Worm (Caenorhabditis elegans) whole organism, mixed stage, embryonic: Measurements from ENCODE around the gene F38H4.3.

ENCODE experiments used
- bed-3 ChIP-seq: fragments of 200-800 bp; sonication (Bioruptor generic); optimal IDR thresholded peaks from 3 replicates; lab custom pipeline; 2018; ENCODE audit warnings: mild to moderate bottlenecking, missing genetic modification characterization, moderate library complexity, missing compliant biosample characterization
- blmp-1 ChIP-seq: fragments of 150-350 bp; optimal IDR thresholded peaks from 2 replicates; lab custom pipeline; 2014; ENCODE audit warnings: missing biosample characterization, missing genetic modification characterization
- ceh-39 ChIP-seq: fragments of 150-350 bp; optimal IDR thresholded peaks from 2 replicates; lab custom pipeline; 2014; ENCODE audit warnings: missing biosample characterization, missing genetic modification characterization
- ceh-43 ChIP-seq: fragments of 200-800 bp; sonication (Bioruptor generic); optimal IDR thresholded peaks from 2 replicates; lab custom pipeline; 2018; ENCODE audit warnings: mild to moderate bottlenecking, missing genetic modification characterization, moderate library complexity, missing compliant biosample characterization
- ceh-83 ChIP-seq: fragments of 200-800 bp; sonication (Bioruptor generic); optimal IDR thresholded peaks from 2 replicates; lab custom pipeline; 2018; ENCODE audit warnings: mild to moderate bottlenecking, missing genetic modification characterization, missing compliant biosample characterization
- ces-1 ChIP-seq: fragments of 150-350 bp; optimal IDR thresholded peaks from 2 replicates; lab custom pipeline; 2014; ENCODE audit warnings: missing biosample characterization, missing genetic modification reagents, missing genetic modification characterization
- cnd-1 ChIP-seq: fragments of 200-800 bp; sonication (Bioruptor generic); optimal IDR thresholded peaks from 2 replicates; lab custom pipeline; 2018; ENCODE audit warnings: mild to moderate bottlenecking, missing genetic modification characterization, missing compliant biosample characterization
- drap-1 ChIP-seq: fragments of 200-800 bp; sonication (Bioruptor generic); optimal IDR thresholded peaks from 3 replicates; lab custom pipeline; 2018; ENCODE audit warnings: mild to moderate bottlenecking, missing genetic modification characterization, missing compliant biosample characterization
- elt-1 ChIP-seq: sonication (generic microtip); optimal IDR thresholded peaks from 2 replicates; lab custom pipeline; 2017; ENCODE audit warnings: missing genetic modification characterization, mild to moderate bottlenecking, missing compliant biosample characterization, antibody characterized with exemption, moderate library complexity, borderline replicate concordance; ENCODE audit not compliant: insufficient read depth
- elt-3 ChIP-seq: fragments of 150-350 bp; optimal IDR thresholded peaks from 2 replicates; lab custom pipeline; 2014; ENCODE audit warnings: missing biosample characterization, missing genetic modification characterization
- flh-1 ChIP-seq: fragments of 200-800 bp; sonication (Bioruptor generic); optimal IDR thresholded peaks from 2 replicates; lab custom pipeline; 2018; ENCODE audit warnings: mild to moderate bottlenecking, missing genetic modification characterization, moderate library complexity, missing compliant biosample characterization
- ham-2 ChIP-seq: fragments of 200-800 bp; sonication (Bioruptor generic); optimal IDR thresholded peaks from 2 replicates; lab custom pipeline; 2018; ENCODE audit warnings: mild to moderate bottlenecking, missing genetic modification characterization, missing compliant biosample characterization
- hlh-1 ChIP-seq: fragments of 150-350 bp; optimal IDR thresholded peaks from 2 replicates; lab custom pipeline; 2014; ENCODE audit warnings: missing biosample characterization, missing genetic modification reagents, missing genetic modification characterization
- lin-13 ChIP-seq: fragments of 150-350 bp; optimal IDR thresholded peaks from 2 replicates; lab custom pipeline; 2014; ENCODE audit warnings: missing biosample characterization, missing genetic modification characterization
- lin-32 ChIP-seq: fragments of 200-800 bp; sonication (Bioruptor generic); optimal IDR thresholded peaks from 2 replicates; lab custom pipeline; 2018; ENCODE audit warnings: mild to moderate bottlenecking, missing genetic modification characterization, missing compliant biosample characterization
- lsy-2 ChIP-seq: fragments of 150-350 bp; optimal IDR thresholded peaks from 2 replicates; lab custom pipeline; 2014; ENCODE audit warnings: missing biosample characterization, missing genetic modification characterization
- mab-5 ChIP-seq: fragments of 150-350 bp; optimal IDR thresholded peaks from 2 replicates; lab custom pipeline; 2014; ENCODE audit warnings: missing biosample characterization, missing genetic modification characterization
- mep-1 ChIP-seq: fragments of 150-350 bp; optimal IDR thresholded peaks from 2 replicates; lab custom pipeline; 2017; ENCODE audit warnings: missing biosample characterization, missing genetic modification reagents, missing genetic modification characterization, inconsistent platforms
- mls-2 ChIP-seq: sonication (generic microtip); optimal IDR thresholded peaks from 2 replicates; lab custom pipeline; 2016; ENCODE audit warnings: mild to moderate bottlenecking, missing genetic modification characterization, moderate library complexity, missing compliant biosample characterization
- nhr-12 ChIP-seq: fragments of 150-350 bp; optimal IDR thresholded peaks from 2 replicates; lab custom pipeline; 2014; ENCODE audit warnings: missing biosample characterization, missing genetic modification characterization
- nhr-2 ChIP-seq: fragments of 150-350 bp; optimal IDR thresholded peaks from 2 replicates; lab custom pipeline; 2014; ENCODE audit warnings: missing biosample characterization, missing genetic modification characterization
- nhr-28 ChIP-seq: fragments of 150-350 bp; optimal IDR thresholded peaks from 2 replicates; lab custom pipeline; 2014; ENCODE audit warnings: missing biosample characterization, missing genetic modification characterization
- nhr-76 ChIP-seq: sonication (generic microtip); optimal IDR thresholded peaks from 2 replicates; lab custom pipeline; 2017; ENCODE audit warnings: missing biosample characterization, missing genetic modification characterization
- sem-2 ChIP-seq: fragments of 200-800 bp; sonication (Bioruptor generic); optimal IDR thresholded peaks from 2 replicates; lab custom pipeline; 2018; ENCODE audit warnings: mild to moderate bottlenecking, missing genetic modification characterization, missing compliant biosample characterization
- snpc-4 ChIP-seq: fragments of 150-350 bp; optimal IDR thresholded peaks from 2 replicates; lab custom pipeline; 2014; ENCODE audit warnings: missing biosample characterization, missing genetic modification characterization
- sptf-1 ChIP-seq: sonication (generic microtip); optimal IDR thresholded peaks from 2 replicates; lab custom pipeline; 2017; ENCODE audit warnings: mild to moderate bottlenecking, missing genetic modification characterization, moderate library complexity, missing compliant biosample characterization
- tbx-8 ChIP-seq: fragments of 200-800 bp; sonication (Bioruptor generic); optimal IDR thresholded peaks from 2 replicates; lab custom pipeline; 2018; ENCODE audit warnings: mild to moderate bottlenecking, missing genetic modification characterization, moderate library complexity, missing compliant biosample characterization
- unc-39 ChIP-seq: fragments of 150-350 bp; optimal IDR thresholded peaks from 2 replicates; lab custom pipeline; 2014; ENCODE audit warnings: missing biosample characterization, missing genetic modification characterization
- unc-62 ChIP-seq: fragments of 150-350 bp; optimal IDR thresholded peaks from 2 replicates; lab custom pipeline; 2014; ENCODE audit warnings: missing biosample characterization, missing genetic modification reagents, missing genetic modification characterization
- zip-8 ChIP-seq: fragments of 150-350 bp; optimal IDR thresholded peaks from 2 replicates; lab custom pipeline; 2014; ENCODE audit warnings: missing biosample characterization, missing genetic modification characterization

Gene F38H4.3

DNA sequence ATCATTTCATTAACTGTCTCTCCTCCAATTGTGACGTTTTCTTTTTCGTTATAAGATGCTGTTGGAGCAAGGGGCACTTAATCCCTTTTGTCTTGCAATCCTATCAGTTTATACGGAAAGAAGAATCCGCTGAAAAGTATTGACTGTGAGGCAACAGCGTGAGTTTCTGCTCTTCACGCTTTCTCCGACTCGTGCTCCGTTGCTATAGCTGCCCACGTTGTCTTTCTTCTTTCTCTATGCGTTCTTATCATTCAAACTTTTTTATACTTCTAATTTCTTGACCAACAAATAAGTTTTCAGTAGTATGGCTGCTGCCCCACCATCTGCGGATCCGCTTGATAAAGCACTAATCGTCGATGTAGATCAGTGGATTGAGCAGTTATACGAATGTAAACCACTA lies 15.9 kb downstream of the F38H4.3 start, which contains the start of gene let-92:
TSS of gene let-92 (plus strand) at position 301 of the 400 bp plus-strand sequence.
- no peak for TF ChIP-seq mab-5
- TF ChIP-seq tbx-8 (GFP tag; lab: Kevin White, UChicago) = no peak
- no peak for TF ChIP-seq lin-13 (tag; lab: Kevin White, UChicago)
- TF ChIP-seq bed-3 (GFP tag; lab: Kevin White, UChicago) = no peak
- no peak for TF ChIP-seq nhr-2 (tag; lab: Kevin White, UChicago)
- no peak for TF ChIP-seq snpc-4 (tag; lab: Kevin White, UChicago)
- no peak for TF ChIP-seq elt-3 (tag; lab: Kevin White, UChicago)
- TF ChIP-seq mep-1 = no peak
- TF ChIP-seq sem-2 (GFP tag; lab: Kevin White, UChicago) = no peak
- no peak for TF ChIP-seq nhr-12 (tag; lab: Kevin White, UChicago)

DNA sequence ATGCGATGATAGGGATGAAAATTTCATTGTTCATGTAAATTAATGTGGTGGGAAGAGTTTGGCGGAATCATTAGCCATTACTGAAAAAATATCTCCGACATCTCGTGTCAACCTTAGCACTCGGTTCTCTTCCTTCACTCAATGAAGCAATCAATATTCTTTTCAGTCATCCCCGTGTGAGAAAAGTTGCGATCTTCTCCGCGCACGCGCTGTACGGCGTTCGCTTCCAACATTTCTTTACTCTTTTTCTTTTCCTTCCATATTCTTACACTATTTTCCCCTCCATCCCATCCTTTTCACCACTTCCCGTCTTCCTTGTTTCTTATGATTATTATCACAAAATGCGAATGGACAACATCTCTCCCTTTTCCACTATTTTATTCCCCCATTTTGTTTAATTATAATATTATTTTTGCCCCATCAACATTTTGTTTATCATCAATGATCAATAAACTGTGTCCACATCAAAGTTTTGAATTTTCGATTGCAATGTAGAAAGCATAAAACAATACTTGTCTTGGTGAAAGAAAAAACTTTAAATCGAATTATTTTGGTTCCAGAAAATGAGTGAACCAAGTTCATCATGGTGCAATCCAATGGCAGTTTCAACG lies 17.9 kb downstream of the F38H4.3 start, which contains the start of gene mob-1:
TSS of gene mob-1 (plus strand) at position 561 of the 611 bp plus-strand sequence.
- no peak for TF ChIP-seq mab-5
- TF ChIP-seq nhr-76 (tag; lab: Kevin White, UChicago) = no peak
- no peak for TF ChIP-seq ceh-83 (GFP tag; lab: Kevin White, UChicago)
- peak; percentile 20 for TF ChIP-seq elt-1 (tag; lab: Kevin White, UChicago)
- TF ChIP-seq nhr-2 (tag; lab: Kevin White, UChicago) = no peak
- no peak for TF ChIP-seq nhr-12 (tag; lab: Kevin White, UChicago)
- no peak for TF ChIP-seq elt-3 (tag; lab: Kevin White, UChicago)
- TF ChIP-seq, all 35 proteins: peak for 1

DNA sequence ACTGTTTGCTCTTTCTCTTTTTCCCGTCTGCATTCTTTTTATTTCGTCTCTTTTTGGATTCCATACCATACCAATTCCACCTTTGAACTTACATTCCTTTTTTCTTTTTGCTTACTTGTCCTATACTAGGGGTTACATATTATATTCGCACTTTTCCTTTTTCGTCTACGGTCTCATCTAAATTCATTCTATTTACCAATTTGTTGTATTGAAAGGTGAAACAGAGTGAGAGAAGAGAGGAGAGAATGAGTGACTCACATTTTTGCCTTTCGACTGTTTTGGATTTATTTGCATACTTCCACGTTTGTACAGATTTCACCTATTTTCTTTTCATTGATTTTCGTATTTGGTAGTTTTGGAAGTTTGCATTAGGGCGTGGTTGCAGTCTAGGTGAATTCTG lies 21.2 kb downstream of the F38H4.3 start:
- TF ChIP-seq nhr-28 (tag; lab: Kevin White, UChicago) = no peak
- no peak for TF ChIP-seq sptf-1
- TF ChIP-seq hlh-1 (tag; lab: Kevin White, UChicago) = no peak
- TF ChIP-seq ceh-43 (GFP tag; lab: Kevin White, UChicago) = no peak
- no peak for TF ChIP-seq flh-1 (GFP tag; lab: Kevin White, UChicago)
- no peak for TF ChIP-seq ham-2
- no peak for TF ChIP-seq nhr-2 (tag; lab: Kevin White, UChicago)
- no peak for TF ChIP-seq ceh-39 (tag; lab: Kevin White, UChicago)
- no peak for TF ChIP-seq zip-8 (tag; lab: Kevin White, UChicago)
- TF ChIP-seq mls-2 = no peak
- TF ChIP-seq lsy-2 (tag; lab: Kevin White, UChicago) = no peak
- no peak for TF ChIP-seq mab-5
- TF ChIP-seq drap-1 (GFP tag; lab: Kevin White, UChicago) = no peak
- TF ChIP-seq unc-62 (GFP tag; lab: Kevin White, UChicago) = no peak
- TF ChIP-seq unc-39 (tag; lab: Kevin White, UChicago) = no peak
- no peak for TF ChIP-seq elt-3 (tag; lab: Kevin White, UChicago)
- no peak for TF ChIP-seq nhr-76 (tag; lab: Kevin White, UChicago)

DNA sequence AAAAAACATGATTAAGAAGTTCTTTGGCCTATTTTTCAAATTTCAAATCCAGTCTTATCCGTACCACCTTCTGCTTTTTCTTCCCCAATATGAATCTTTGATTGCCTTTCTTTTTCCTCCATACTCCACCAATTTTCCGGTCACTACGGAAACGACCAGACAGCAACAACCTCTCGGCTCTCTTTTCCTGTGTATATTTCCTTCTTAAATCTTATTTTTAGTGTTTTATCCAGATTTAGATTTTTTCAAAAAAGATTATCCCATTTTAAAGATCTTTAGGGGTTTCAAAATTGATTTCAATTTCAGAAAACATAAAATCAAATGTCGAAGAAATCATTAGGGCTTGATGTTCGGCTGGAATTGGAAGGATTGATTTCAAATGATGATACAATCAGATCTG lies 22.0 kb downstream of the F38H4.3 start, which contains the start of gene trpa-1:
TSS of gene trpa-1 (plus strand) at position 301 of the 400 bp plus-strand sequence.
- TF ChIP-seq mls-2 (no peak), nhr-12 (tag; lab: Kevin White, UChicago) (no peak), lsy-2 (tag; lab: Kevin White, UChicago) (no peak), ces-1 (GFP tag; lab: Kevin White, UChicago) (no peak), lin-13 (tag; lab: Kevin White, UChicago) (no peak), nhr-2 (tag; lab: Kevin White, UChicago) (no peak), blmp-1 (tag; lab: Kevin White, UChicago) (no peak), cnd-1 (tag; lab: Kevin White, UChicago) (no peak)

DNA sequence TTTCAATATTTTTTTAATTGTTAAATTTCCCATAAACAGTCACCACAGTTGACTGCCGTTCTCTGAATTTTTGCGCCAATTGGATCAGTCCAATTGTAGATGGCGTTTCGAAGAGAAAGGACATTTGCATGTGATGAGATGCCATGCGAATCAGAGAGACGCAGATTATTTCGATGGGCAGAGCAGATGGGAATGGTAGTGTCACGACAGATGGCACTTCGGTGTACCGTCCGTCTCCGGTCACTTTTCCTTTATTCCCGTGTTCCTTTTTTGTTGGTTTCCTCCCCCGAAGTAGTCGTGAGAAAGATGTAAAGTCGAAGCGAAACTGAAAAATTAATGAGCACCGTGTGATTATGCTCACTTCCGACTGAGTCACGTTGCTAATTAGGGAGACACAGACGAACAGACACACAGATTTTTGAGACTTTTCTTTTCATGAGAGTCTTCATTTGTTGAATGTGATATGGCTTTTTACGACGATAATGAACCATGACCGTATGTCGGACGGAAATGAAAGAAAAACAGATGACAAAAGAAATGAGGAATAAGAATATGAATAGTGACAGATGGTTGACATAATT lies 25.5 kb downstream of the F38H4.3 start:
- TF ChIP-seq mls-2 = peak; percentile 7
- peak; percentile 95 for TF ChIP-seq nhr-2 (tag; lab: Kevin White, UChicago)
- TF ChIP-seq ces-1 (GFP tag; lab: Kevin White, UChicago) = peak; percentile 49
- peak; percentile 92 for TF ChIP-seq cnd-1 (tag; lab: Kevin White, UChicago)
- no peak for TF ChIP-seq nhr-12 (tag; lab: Kevin White, UChicago)
- no peak for TF ChIP-seq ham-2
- peak; percentile 96 for TF ChIP-seq lin-32
- TF ChIP-seq mep-1 = peak; percentile 12
- peak; percentile 29 for TF ChIP-seq sptf-1
